Fruit fly (Drosophila melanogaster): ENCODE data around the gene CG12728.
A peak's percentile ranks its signal among the peaks of the same experiment; 100 is the strongest.

dm6 chrX:5923124-5923523 lies 19.3 kb upstream of the CG12728 start:
- TF ChIP-seq psq (GFP tag; optimal IDR thresholded peaks at IDR 0.05) (peak; percentile 65), br (GFP tag; optimal IDR thresholded peaks at IDR 0.05) (peak; percentile 78), GATAd (GFP tag; optimal IDR thresholded peaks at IDR 0.05) (no peak), pan (optimal IDR thresholded peaks at IDR 0.05) (no peak), fru (GFP tag; optimal IDR thresholded peaks at IDR 0.05) (peak; percentile 80), Rel (GFP tag; optimal IDR thresholded peaks at IDR 0.05) (no peak), Rel (tag; optimal IDR thresholded peaks at IDR 0.05) (peak; percentile 7), Dif (GFP tag; optimal IDR thresholded peaks at IDR 0.05; ENCODE audit: partially characterized antibody) (no peak), Abd-B (GFP tag; optimal IDR thresholded peaks at IDR 0.05) (no peak), sv (GFP tag; optimal IDR thresholded peaks at IDR 0.05) (no peak), Myc (optimal IDR thresholded peaks at IDR 0.05) (no peak), Dfd (GFP tag; optimal IDR thresholded peaks at IDR 0.05) (no peak), Hr78 (GFP tag; optimal IDR thresholded peaks at IDR 0.05) (no peak), h (GFP tag; optimal IDR thresholded peaks at IDR 0.05) (peak; percentile 85), woc (GFP tag; optimal IDR thresholded peaks at IDR 0.05) (peak; percentile 54)
